Worm (Caenorhabditis elegans): ENCODE measurements around the gene mrg-1.
A peak's percentile ranks its signal among the peaks of the same experiment; 100 is the strongest.

Gene mrg-1

ce11 chrIII:12904987-12905541 lies 30.6 kb upstream of the mrg-1 start, which contains the start of gene cox-5A (continued):
- TF ChIP-seq cnd-1 (tag; optimal IDR thresholded peaks at IDR 0.05) = peak; percentile 65
- peak; percentile 67 for TF ChIP-seq elt-3 (tag; optimal IDR thresholded peaks at IDR 0.05)
- peak; percentile 98 for TF ChIP-seq mep-1 (tag; optimal IDR thresholded peaks at IDR 0.05)
- TF ChIP-seq pha-4 (tag; optimal IDR thresholded peaks at IDR 0.05) = peak; percentile 98

- TF ChIP-seq unc-62 (GFP tag; optimal IDR thresholded peaks at IDR 0.05) (peak; percentile 65), elt-1 (tag; optimal IDR thresholded peaks at IDR 0.05; ENCODE audit: borderline replicate concordance, insufficient read depth) (no peak)
Observed at ce11 chrIII:12904052-12904451, 29.6 kb upstream of the mrg-1 start.

DNA sequence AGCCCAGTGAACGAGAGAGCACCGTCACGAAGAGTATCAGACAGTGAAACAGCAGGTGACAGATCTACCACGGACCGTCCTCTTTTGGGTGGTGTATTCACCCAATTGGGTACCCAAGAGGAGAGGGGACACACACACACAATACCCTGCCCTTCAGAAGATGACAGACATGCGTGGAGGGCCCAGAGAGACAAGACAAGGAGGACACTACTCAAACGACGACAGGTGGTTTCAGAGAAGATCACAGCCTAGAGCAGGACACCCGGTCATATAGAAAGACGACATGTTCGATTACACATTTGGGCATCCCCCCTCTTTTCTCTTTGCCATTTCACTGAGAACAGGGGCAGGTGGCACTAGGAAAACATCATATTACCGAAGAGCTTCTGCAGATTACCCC lies 19.8 kb upstream of the mrg-1 start:
- TF ChIP-seq cnd-1 (tag; optimal IDR thresholded peaks at IDR 0.05) (peak; percentile 71), sem-2 (GFP tag; optimal IDR thresholded peaks at IDR 0.05) (no peak), mls-2 (tag; optimal IDR thresholded peaks at IDR 0.05) (no peak), nhr-2 (tag; optimal IDR thresholded peaks at IDR 0.05) (peak; percentile 99), M03D4.4 (tag; optimal IDR thresholded peaks at IDR 0.05) (no peak), ztf-11 (tag; optimal IDR thresholded peaks at IDR 0.05) (no peak), elt-3 (tag; optimal IDR thresholded peaks at IDR 0.05) (no peak), hlh-1 (tag; optimal IDR thresholded peaks at IDR 0.05) (peak; percentile 48), bed-3 (GFP tag; optimal IDR thresholded peaks at IDR 0.05) (no peak), unc-62 (GFP tag; optimal IDR thresholded peaks at IDR 0.05) (peak; percentile 37), unc-39 (tag; optimal IDR thresholded peaks at IDR 0.05) (no peak), blmp-1 (tag; optimal IDR thresholded peaks at IDR 0.05) (no peak), ceh-83 (GFP tag; optimal IDR thresholded peaks at IDR 0.05) (no peak), elt-1 (tag; optimal IDR thresholded peaks at IDR 0.05; ENCODE audit: borderline replicate concordance, insufficient read depth) (no peak), nhr-76 (tag; optimal IDR thresholded peaks at IDR 0.05) (no peak), nhr-237 (tag; optimal IDR thresholded peaks at IDR 0.05) (no peak), snpc-4 (tag; optimal IDR thresholded peaks at IDR 0.05) (no peak), nhr-28 (tag; optimal IDR thresholded peaks at IDR 0.05) (no peak), mep-1 (tag; optimal IDR thresholded peaks at IDR 0.05) (peak; percentile 59), lin-13 (tag; optimal IDR thresholded peaks at IDR 0.05) (no peak), lsy-2 (tag; optimal IDR thresholded peaks at IDR 0.05) (no peak), unc-120 (tag; optimal IDR thresholded peaks at IDR 0.05; ENCODE audit: poor library complexity, severe bottlenecking) (peak; percentile 0), tbx-8 (GFP tag; optimal IDR thresholded peaks at IDR 0.05) (no peak), sptf-1 (tag; optimal IDR thresholded peaks at IDR 0.05) (peak; percentile 23), zip-8 (tag; optimal IDR thresholded peaks at IDR 0.05) (no peak), nhr-12 (tag; optimal IDR thresholded peaks at IDR 0.05) (no peak), ham-2 (GFP tag; optimal IDR thresholded peaks at IDR 0.05) (no peak), ces-1 (GFP tag; optimal IDR thresholded peaks at IDR 0.05) (no peak), drap-1 (GFP tag; optimal IDR thresholded peaks at IDR 0.05) (no peak), pha-4 (tag; optimal IDR thresholded peaks at IDR 0.05) (no peak), flh-1 (GFP tag; optimal IDR thresholded peaks at IDR 0.05) (no peak), ceh-39 (tag; optimal IDR thresholded peaks at IDR 0.05) (no peak), mab-5 (tag; optimal IDR thresholded peaks at IDR 0.05) (no peak), lin-32 (GFP tag; optimal IDR thresholded peaks at IDR 0.05) (peak; percentile 88), ceh-43 (GFP tag; optimal IDR thresholded peaks at IDR 0.05) (no peak)

- TF ChIP-seq ceh-39 (tag; optimal IDR thresholded peaks at IDR 0.05) (no peak), pha-4 (tag; optimal IDR thresholded peaks at IDR 0.05) (no peak), elt-1 (tag; optimal IDR thresholded peaks at IDR 0.05; ENCODE audit: borderline replicate concordance, insufficient read depth) (no peak), mep-1 (tag; optimal IDR thresholded peaks at IDR 0.05) (no peak), ces-1 (GFP tag; optimal IDR thresholded peaks at IDR 0.05) (peak; percentile 81), nhr-76 (tag; optimal IDR thresholded peaks at IDR 0.05) (no peak), hlh-1 (tag; optimal IDR thresholded peaks at IDR 0.05) (no peak), flh-1 (GFP tag; optimal IDR thresholded peaks at IDR 0.05) (no peak), sem-2 (GFP tag; optimal IDR thresholded peaks at IDR 0.05) (no peak)
Observed at ce11 chrIII:12892767-12893166, 18.3 kb upstream of the mrg-1 start.
